Worm (Caenorhabditis elegans): ENCODE data around the gene srz-83.

The srz-83 gene

DNA sequence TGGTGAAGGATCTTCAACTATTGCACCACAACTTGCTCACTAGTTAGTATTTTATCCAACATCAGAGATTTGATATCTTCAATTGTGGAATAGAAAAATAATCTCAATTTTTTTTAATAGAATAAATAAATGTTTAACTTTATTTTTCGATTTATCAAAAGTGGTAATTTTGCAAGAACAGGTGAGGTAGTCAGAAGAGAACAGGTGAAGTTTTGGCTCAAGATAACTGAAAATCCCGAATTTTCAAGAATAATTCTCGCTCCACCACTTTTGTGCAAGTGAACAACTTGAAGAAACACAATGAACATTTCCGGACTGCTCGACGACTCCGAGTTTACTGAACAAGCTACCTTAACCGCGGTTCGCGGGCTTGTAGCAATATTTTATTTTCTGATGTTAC, 12.8 kb upstream of the srz-83 start, which contains the start of gene srz-78:
Gene srz-78, plus strand, starts transcription at position 301 of the 400 bp plus-strand sequence.
- TF ChIP-seq flt-1 (GFP tag; IDR thresholded peaks at IDR 0.05) (no peak), ztf-29 (GFP tag; IDR thresholded peaks at IDR 0.05) (no peak), cog-1 (tag; optimal IDR thresholded peaks at IDR 0.05) (no peak), tab-1 (GFP tag; IDR thresholded peaks at IDR 0.05) (no peak), med-1 (GFP tag; optimal IDR thresholded peaks at IDR 0.05; ENCODE audit: insufficient read depth) (no peak), T22C8.4 (GFP tag; IDR thresholded peaks at IDR 0.05) (no peak), ref-1 (GFP tag; conservative IDR thresholded peaks at IDR 0.05) (no peak), ztf-23 (GFP tag; IDR thresholded peaks at IDR 0.05) (no peak), klf-2 (GFP tag; conservative IDR thresholded peaks at IDR 0.05) (no peak)

DNA sequence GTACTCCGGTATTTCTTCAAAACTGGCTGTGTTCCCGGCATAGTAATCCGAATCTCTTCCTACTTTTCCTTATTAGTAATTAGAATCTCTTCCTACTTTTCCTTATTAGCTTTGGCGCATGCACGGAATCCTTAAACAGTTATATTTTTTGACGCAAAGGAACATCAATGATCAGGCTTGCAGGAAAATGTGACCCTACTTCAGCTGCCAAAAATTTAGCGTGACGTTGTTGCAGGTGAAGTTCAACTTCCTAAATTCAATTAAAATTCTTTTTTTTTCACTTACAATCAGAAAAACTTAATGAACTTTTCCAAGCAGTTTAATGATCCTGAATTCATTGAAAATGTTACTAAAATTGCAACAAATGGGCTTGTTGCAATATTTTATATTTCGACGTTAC, 10.9 kb upstream of the srz-83 start, which contains the start of gene srz-79:
Gene srz-79, plus strand, starts transcription at position 301 of the 400 bp plus-strand sequence.
- no peak for TF ChIP-seq ztf-23 (GFP tag; IDR thresholded peaks at IDR 0.05)
- no peak for TF ChIP-seq flt-1 (GFP tag; IDR thresholded peaks at IDR 0.05)
- no peak for TF ChIP-seq cog-1 (tag; optimal IDR thresholded peaks at IDR 0.05)
- TF ChIP-seq klf-2 (GFP tag; conservative IDR thresholded peaks at IDR 0.05) = no peak
- TF ChIP-seq tab-1 (GFP tag; IDR thresholded peaks at IDR 0.05) = no peak
- TF ChIP-seq ztf-29 (GFP tag; IDR thresholded peaks at IDR 0.05) = no peak
- no peak for TF ChIP-seq T22C8.4 (GFP tag; IDR thresholded peaks at IDR 0.05)
- TF ChIP-seq med-1 (GFP tag; optimal IDR thresholded peaks at IDR 0.05; ENCODE audit: insufficient read depth) = no peak
- no peak for TF ChIP-seq ref-1 (GFP tag; conservative IDR thresholded peaks at IDR 0.05)

DNA sequence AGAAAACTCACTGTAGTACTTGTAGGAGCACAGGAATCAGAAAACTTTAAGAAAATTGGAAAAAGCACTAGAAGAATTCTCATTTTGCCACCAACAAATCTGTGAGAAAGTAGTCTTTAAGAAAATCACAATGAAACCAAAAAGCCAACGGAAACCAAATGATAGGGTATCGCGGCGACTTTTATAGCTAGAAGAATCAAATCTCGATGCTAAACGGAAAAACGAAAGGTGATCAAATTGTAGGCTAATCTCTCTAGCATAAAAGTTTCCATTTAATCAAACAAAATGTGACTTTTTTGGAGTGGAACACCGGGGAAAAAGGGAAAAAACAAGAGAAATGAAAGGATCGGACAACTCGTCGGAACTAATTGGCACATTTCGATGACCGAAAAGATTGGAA, 7.9 kb upstream of the srz-83 start, which contains the start of gene C09G12.17:
Gene C09G12.17, minus strand, starts transcription at position 101 of the 400 bp plus-strand sequence.
- TF ChIP-seq tab-1 (GFP tag; IDR thresholded peaks at IDR 0.05) (no peak), klf-2 (GFP tag; conservative IDR thresholded peaks at IDR 0.05) (no peak), flt-1 (GFP tag; IDR thresholded peaks at IDR 0.05) (no peak), med-1 (GFP tag; optimal IDR thresholded peaks at IDR 0.05; ENCODE audit: insufficient read depth) (no peak), ztf-23 (GFP tag; IDR thresholded peaks at IDR 0.05) (no peak)

DNA sequence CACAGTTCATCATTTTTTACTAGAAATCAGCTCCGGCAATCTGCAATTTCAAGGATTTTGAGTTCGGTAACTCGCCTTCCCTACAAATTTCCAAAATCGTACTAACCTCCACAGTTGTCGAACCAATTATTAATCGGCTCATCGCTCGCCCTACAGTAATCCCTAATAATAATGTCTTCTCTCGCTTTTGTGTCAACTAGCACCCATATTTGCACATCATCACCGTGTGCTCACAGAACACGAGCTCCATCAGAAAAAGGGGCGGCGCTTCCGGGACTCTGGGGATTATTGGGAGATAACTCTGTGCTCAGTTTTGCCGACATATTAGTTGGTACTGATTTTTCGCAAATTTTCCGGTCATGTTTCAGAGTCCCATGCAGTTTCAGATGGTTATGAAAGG, 6.3 kb upstream of the srz-83 start, which contains the start of gene ceh-53:
Gene ceh-53, plus strand, starts transcription at position 301 of the 400 bp plus-strand sequence.
- no peak for TF ChIP-seq ztf-23 (GFP tag; IDR thresholded peaks at IDR 0.05)
- TF ChIP-seq flt-1 (GFP tag; IDR thresholded peaks at IDR 0.05) = no peak
- TF ChIP-seq klf-2 (GFP tag; conservative IDR thresholded peaks at IDR 0.05) = no peak
- TF ChIP-seq ztf-29 (GFP tag; IDR thresholded peaks at IDR 0.05) = no peak
- no peak for TF ChIP-seq T22C8.4 (GFP tag; IDR thresholded peaks at IDR 0.05)
- TF ChIP-seq cog-1 (tag; optimal IDR thresholded peaks at IDR 0.05) = no peak
- TF ChIP-seq tab-1 (GFP tag; IDR thresholded peaks at IDR 0.05) = no peak
- TF ChIP-seq med-1 (GFP tag; optimal IDR thresholded peaks at IDR 0.05; ENCODE audit: insufficient read depth) = no peak
- TF ChIP-seq ref-1 (GFP tag; conservative IDR thresholded peaks at IDR 0.05) = no peak

DNA sequence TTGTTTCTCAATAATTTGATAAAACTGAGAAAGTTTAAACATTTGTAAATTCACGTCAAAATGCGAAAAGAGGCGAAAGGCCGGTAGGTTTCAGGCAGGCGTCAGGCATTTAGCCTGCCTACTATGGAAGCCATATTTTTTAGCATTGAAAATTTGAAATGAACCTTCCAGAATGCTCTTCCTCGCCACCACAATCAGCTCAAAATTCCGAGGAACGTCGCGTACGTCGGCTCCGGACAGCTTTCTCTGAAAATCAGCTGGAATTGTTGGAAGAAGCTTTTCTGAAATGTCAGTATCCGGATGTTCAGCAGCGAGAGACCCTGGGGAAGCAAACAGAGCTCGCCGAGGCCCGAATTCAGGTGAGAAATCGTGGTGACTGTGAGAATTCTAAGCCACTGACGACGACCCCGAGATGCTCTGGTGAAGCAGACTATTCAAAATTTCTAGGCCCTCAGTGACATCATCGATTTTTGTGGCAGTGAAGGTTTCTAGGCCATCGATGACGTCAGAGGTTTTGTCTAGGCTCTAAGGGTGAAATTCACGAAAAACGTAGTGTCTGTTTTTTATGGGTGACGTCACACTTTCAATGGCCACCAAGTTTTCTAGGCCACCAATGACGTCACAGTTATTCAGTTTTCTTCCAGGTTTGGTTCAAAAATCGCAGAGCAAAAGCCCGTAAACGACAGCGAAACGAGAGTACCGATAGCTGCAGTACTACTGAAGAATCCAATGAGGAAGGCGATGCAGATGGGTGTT, 2.1 kb upstream of the srz-83 start:
- no peak for TF ChIP-seq cog-1 (tag; optimal IDR thresholded peaks at IDR 0.05)
- no peak for TF ChIP-seq flt-1 (GFP tag; IDR thresholded peaks at IDR 0.05)
- TF ChIP-seq T22C8.4 (GFP tag; IDR thresholded peaks at IDR 0.05) = no peak
- no peak for TF ChIP-seq ztf-23 (GFP tag; IDR thresholded peaks at IDR 0.05)
- TF ChIP-seq med-1 (GFP tag; optimal IDR thresholded peaks at IDR 0.05; ENCODE audit: insufficient read depth) = no peak
- TF ChIP-seq tab-1 (GFP tag; IDR thresholded peaks at IDR 0.05) = no peak
- no peak for TF ChIP-seq klf-2 (GFP tag; conservative IDR thresholded peaks at IDR 0.05)
- no peak for TF ChIP-seq ztf-29 (GFP tag; IDR thresholded peaks at IDR 0.05)
- TF ChIP-seq ref-1 (GFP tag; conservative IDR thresholded peaks at IDR 0.05) = no peak

DNA sequence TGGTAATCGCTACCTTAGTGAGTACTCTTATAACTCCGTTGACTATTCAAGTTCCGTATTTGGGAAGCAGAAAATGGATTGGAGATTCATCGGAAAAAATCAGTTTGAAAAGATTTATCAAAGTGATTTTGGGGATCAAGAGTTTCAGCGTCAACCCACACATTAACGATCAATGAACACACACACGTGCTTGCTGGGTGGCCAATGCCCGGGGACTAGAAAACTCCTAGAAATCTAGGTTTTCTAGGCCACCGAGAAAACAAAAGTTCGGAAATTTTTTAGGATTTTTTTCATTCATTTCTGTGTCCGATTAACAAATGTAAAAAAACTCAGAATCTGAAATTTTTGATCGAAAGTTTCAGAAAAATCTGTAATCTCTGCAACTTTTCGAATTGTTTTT, 1.7 kb downstream of the srz-83 start:
- 0 out of 2 replicates have a peak, but pooled peaks have one; percentile 19 for TF ChIP-seq ref-1 (GFP tag; conservative IDR thresholded peaks at IDR 0.05)
- TF ChIP-seq cog-1 (tag; optimal IDR thresholded peaks at IDR 0.05) = no peak
- TF ChIP-seq flt-1 (GFP tag; IDR thresholded peaks at IDR 0.05) = peak; percentile 28; the same call in 1 of the 2 replicates

DNA sequence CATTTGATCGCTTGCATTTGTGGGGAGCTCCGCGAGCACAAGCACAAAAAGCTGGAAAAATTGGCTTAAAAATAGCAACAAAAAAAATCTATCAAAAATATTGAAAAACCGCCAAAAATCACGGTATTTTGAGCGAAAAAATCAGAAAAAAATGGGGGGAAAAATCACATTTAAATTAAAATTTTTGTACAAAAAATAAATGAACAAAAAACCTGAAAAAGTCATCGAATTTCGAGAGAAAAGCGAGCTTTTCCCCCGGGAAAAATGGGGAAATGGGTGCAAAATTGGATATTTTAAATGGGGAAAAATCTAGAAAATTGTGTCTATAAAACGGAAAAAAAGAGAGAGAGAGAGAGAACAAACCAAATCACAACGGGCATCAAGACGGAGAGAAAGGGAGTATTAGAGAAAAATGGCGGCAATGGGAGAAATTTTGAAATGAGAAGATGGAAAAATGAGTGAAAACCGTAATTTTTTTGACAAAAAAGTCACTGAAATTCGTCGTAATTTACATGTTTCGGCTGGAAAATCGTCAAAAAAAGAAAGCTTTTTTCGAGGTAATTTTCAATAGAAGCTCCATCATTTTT, 5.3 kb downstream of the srz-83 start, which contains the start of gene ced-10:
Gene ced-10, minus strand, starts transcription at position 51 of the 587 bp plus-strand sequence.
- no peak for TF ChIP-seq ref-1 (GFP tag; conservative IDR thresholded peaks at IDR 0.05)
- TF ChIP-seq ztf-29 (GFP tag; IDR thresholded peaks at IDR 0.05) = no peak
- TF ChIP-seq T22C8.4 (GFP tag; IDR thresholded peaks at IDR 0.05) = no peak
- no peak for TF ChIP-seq med-1 (GFP tag; optimal IDR thresholded peaks at IDR 0.05; ENCODE audit: insufficient read depth)
- TF ChIP-seq ztf-23 (GFP tag; IDR thresholded peaks at IDR 0.05) = no peak
- no peak for TF ChIP-seq cog-1 (tag; optimal IDR thresholded peaks at IDR 0.05)
- no peak for TF ChIP-seq flt-1 (GFP tag; IDR thresholded peaks at IDR 0.05)
- no peak for TF ChIP-seq tab-1 (GFP tag; IDR thresholded peaks at IDR 0.05)
- no peak for TF ChIP-seq klf-2 (GFP tag; conservative IDR thresholded peaks at IDR 0.05)

DNA sequence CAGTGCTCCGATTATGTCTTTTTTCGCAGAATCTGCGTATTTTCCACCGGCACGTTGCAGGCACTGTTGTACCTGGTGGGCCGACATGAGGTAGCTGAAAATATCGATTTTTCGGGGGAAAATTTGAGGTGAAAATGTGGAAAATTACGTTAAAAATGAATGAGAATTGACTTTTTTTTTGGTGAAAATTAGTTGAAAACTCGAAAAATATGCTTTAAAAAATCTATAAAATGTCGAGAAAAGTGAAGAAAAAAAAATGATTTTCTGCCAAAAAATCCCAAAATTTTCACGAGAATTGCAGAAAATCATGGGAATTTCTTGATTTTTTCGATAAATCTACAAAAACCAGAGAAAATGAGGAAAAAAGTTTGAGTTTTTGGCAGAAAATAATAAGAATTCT, 10.2 kb downstream of the srz-83 start, which contains the start of gene tsg-101:
Gene tsg-101, minus strand, starts transcription at position 101 of the 400 bp plus-strand sequence.
- no peak for TF ChIP-seq tab-1 (GFP tag; IDR thresholded peaks at IDR 0.05)
- TF ChIP-seq T22C8.4 (GFP tag; IDR thresholded peaks at IDR 0.05) = no peak
- TF ChIP-seq klf-2 (GFP tag; conservative IDR thresholded peaks at IDR 0.05) = no peak
- TF ChIP-seq flt-1 (GFP tag; IDR thresholded peaks at IDR 0.05) = no peak
- TF ChIP-seq ztf-29 (GFP tag; IDR thresholded peaks at IDR 0.05) = no peak
- no peak for TF ChIP-seq med-1 (GFP tag; optimal IDR thresholded peaks at IDR 0.05; ENCODE audit: insufficient read depth)
- TF ChIP-seq ztf-23 (GFP tag; IDR thresholded peaks at IDR 0.05) = no peak
- no peak for TF ChIP-seq ref-1 (GFP tag; conservative IDR thresholded peaks at IDR 0.05)
- TF ChIP-seq cog-1 (tag; optimal IDR thresholded peaks at IDR 0.05) = no peak

DNA sequence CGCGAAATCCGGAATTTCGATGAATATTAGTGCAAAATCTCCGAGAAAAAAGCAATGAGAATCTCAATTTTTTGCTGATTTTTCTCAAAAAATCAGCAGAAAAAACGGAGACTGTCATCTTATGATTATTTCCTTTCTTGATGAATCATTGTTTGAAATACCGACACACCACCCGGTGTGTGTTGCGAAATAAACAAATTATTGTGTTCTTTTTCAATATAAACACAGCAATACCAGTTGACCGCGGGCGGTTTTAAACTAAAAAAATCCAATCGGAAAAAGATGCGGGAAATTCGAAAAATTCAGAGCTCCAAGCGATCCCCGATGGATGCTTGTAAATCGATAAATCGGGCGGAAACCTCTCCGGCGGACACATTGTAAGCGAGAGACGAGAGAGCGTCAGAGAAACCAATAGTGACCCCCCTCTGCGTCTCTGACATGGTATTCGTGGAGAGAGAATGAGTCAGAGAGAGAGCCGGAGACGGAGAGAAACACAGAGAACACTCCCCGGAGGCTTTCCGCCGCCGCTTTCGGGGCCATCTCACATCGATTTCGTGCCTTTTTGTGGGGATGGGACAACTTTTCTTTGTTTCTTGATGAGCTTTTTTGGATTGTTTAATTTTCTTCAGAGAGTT, 11.3 kb downstream of the srz-83 start:
- TF ChIP-seq ref-1 (GFP tag; conservative IDR thresholded peaks at IDR 0.05) (no peak), cog-1 (tag; optimal IDR thresholded peaks at IDR 0.05) (peak; percentile 22), tab-1 (GFP tag; IDR thresholded peaks at IDR 0.05) (no peak), T22C8.4 (GFP tag; IDR thresholded peaks at IDR 0.05) (peak; percentile 89), klf-2 (GFP tag; conservative IDR thresholded peaks at IDR 0.05) (no peak), ztf-29 (GFP tag; IDR thresholded peaks at IDR 0.05) (peak; percentile 54; the same call in 1 of the 2 replicates)

All from whole organism, midembryonic.